ENCODE assay signal across 5 worm cellular contexts in the genomic region with DNA sequence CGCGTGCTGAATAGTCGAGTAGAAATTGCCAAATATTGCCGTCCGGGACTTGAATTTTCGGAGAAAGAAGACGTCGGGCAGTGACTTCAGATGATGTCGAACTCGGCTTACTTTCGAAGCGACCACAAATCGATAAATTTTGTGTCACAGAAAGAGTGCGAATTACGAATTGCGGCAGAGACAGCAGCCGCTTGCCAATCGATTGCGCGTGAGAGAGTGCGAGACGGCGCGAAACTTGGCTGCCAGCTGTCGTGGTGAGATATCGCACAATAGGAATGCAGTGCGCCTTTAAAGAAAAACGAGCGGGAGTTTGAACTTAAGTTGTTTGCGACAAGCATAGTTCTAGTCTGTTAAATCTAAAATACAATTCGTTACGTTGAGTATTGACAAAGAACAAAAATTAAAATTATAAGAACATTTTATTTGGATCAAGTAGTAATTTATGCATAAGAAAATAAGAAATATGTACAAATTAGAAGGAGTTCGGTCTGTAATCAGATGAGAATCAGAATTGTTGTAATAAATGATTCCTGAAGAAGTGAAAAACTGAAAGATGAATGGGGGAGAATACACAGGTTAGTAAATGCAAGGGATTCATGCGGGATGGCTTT.
TF ChIP-seq lines count a peak whose summit lies in the region.

Gene pir-2 (minus strand): TSS at position 218 of the 611 bp plus-strand sequence.

TF ChIP-seq in whole organism, L1 larva, 84 proteins besides CTCF, POLR2A, EP300 and RAD21 (continues in another document):
- TF ChIP-seq nhr-84 (tag; optimal IDR thresholded peaks at IDR 0.05; lab: Kevin White, UChicago): no peak
- peak; percentile 70 for TF ChIP-seq nhr-90 (tag; optimal IDR thresholded peaks at IDR 0.05; lab: Kevin White, UChicago; ENCODE audit: poor library complexity)
- TF ChIP-seq unc-62 (GFP tag; optimal IDR thresholded peaks at IDR 0.05; lab: Kevin White, UChicago): no peak
- TF ChIP-seq zip-4 (GFP tag; optimal IDR thresholded peaks at IDR 0.05; lab: Kevin White, UChicago): peak; percentile 48
- peak; percentile 84 for TF ChIP-seq C16A3.4 (tag; optimal IDR thresholded peaks at IDR 0.05; lab: Kevin White, UChicago)
- no peak for TF ChIP-seq pag-3 (tag; optimal IDR thresholded peaks at IDR 0.05; lab: Kevin White, UChicago; ENCODE audit: borderline replicate concordance, insufficient read depth)
- TF ChIP-seq lir-3 (tag; optimal IDR thresholded peaks at IDR 0.05; lab: Kevin White, UChicago; ENCODE audit: poor library complexity): peak; percentile 50
- no peak for TF ChIP-seq Y116A8C.19 (tag; optimal IDR thresholded peaks at IDR 0.05; lab: Kevin White, UChicago; ENCODE audit: borderline replicate concordance)
- TF ChIP-seq elt-3 (tag; optimal IDR thresholded peaks at IDR 0.05; lab: Kevin White, UChicago): peak in 1 of 6 experiments; percentile 43
- peak; percentile 85 for TF ChIP-seq nhr-85 (tag; lab: Kevin White, UChicago)
- peak; percentile 47 for TF ChIP-seq aha-1 (tag; optimal IDR thresholded peaks at IDR 0.05; lab: Kevin White, UChicago)
- peak; percentile 19 for TF ChIP-seq ceh-8 (GFP tag; optimal IDR thresholded peaks at IDR 0.05; lab: Kevin White, UChicago)
- TF ChIP-seq xbp-1 (tag; optimal IDR thresholded peaks at IDR 0.05; lab: Kevin White, UChicago): peak; percentile 79
- no peak for TF ChIP-seq sptf-1 (tag; optimal IDR thresholded peaks at IDR 0.05; lab: Kevin White, UChicago)
- TF ChIP-seq unc-30 (tag; optimal IDR thresholded peaks at IDR 0.05; lab: Kevin White, UChicago): no peak
- no peak for TF ChIP-seq tlp-1 (tag; optimal IDR thresholded peaks at IDR 0.05; lab: Kevin White, UChicago)

TF ChIP-seq in whole organism, L3 larva, 47 proteins besides CTCF, POLR2A, EP300 and RAD21 (continues in another document):
- TF ChIP-seq ceh-28 (tag; optimal IDR thresholded peaks at IDR 0.05; lab: Kevin White, UChicago) (peak; percentile 97), ztf-4 (tag; optimal IDR thresholded peaks at IDR 0.05; lab: Kevin White, UChicago) (no peak), R02D3.7 (tag; optimal IDR thresholded peaks at IDR 0.05; lab: Kevin White, UChicago) (peak; percentile 74), elt-2 (tag; optimal IDR thresholded peaks at IDR 0.05; lab: Kevin White, UChicago) (peak; percentile 48), nhr-23 (tag; optimal IDR thresholded peaks at IDR 0.05; lab: Kevin White, UChicago) (peak; percentile 89), lin-39 (tag; optimal IDR thresholded peaks at IDR 0.05; lab: Kevin White, UChicago) (peak; percentile 95), mdl-1 (tag; optimal IDR thresholded peaks at IDR 0.05; lab: Kevin White, UChicago) (no peak), nhr-28 (tag; optimal IDR thresholded peaks at IDR 0.05; lab: Kevin White, UChicago) (no peak), nhr-67 (tag; optimal IDR thresholded peaks at IDR 0.05; lab: Kevin White, UChicago) (no peak), nhr-25 (tag; optimal IDR thresholded peaks at IDR 0.05; lab: Kevin White, UChicago) (peak; percentile 85), elt-3 (tag; optimal IDR thresholded peaks at IDR 0.05; lab: Kevin White, UChicago) (no peak), pqm-1 (tag; optimal IDR thresholded peaks at IDR 0.05; lab: Kevin White, UChicago) (peak; percentile 40), aly-2 (tag; optimal IDR thresholded peaks at IDR 0.05; lab: Kevin White, UChicago) (no peak), pha-4 (tag; optimal IDR thresholded peaks at IDR 0.05; lab: Kevin White, UChicago) (peak; percentile 92), nhr-11 (tag; optimal IDR thresholded peaks at IDR 0.05; lab: Kevin White, UChicago) (no peak), ceh-9 (tag; optimal IDR thresholded peaks at IDR 0.05; lab: Kevin White, UChicago) (no peak), fos-1 (tag; optimal IDR thresholded peaks at IDR 0.05; lab: Kevin White, UChicago) (no peak), jun-1 (tag; optimal IDR thresholded peaks at IDR 0.05; lab: Kevin White, UChicago) (peak; percentile 20)

TF ChIP-seq in whole organism, early embryonic, 17 proteins besides CTCF, POLR2A, EP300 and RAD21:
- TF ChIP-seq F13C5.2 (tag; optimal IDR thresholded peaks at IDR 0.05; lab: Kevin White, UChicago) (no peak), pes-1 (GFP tag; IDR thresholded peaks at IDR 0.05; lab: Robert Waterston, UW) (peak; percentile 27; the same call in 1 of the 2 replicates), ceh-36 (tag; optimal IDR thresholded peaks at IDR 0.05; lab: Kevin White, UChicago) (no peak), sea-1 (GFP tag; conservative IDR thresholded peaks at IDR 0.05; lab: Robert Waterston, UW) (0 out of 2 replicates have a peak, but pooled peaks have one; percentile 39), hmg-4 (GFP tag; optimal IDR thresholded peaks at IDR 0.05; lab: Kevin White, UChicago) (peak; percentile 46), hnd-1 (tag; optimal IDR thresholded peaks at IDR 0.05; lab: Kevin White, UChicago) (no peak), tbx-11 (GFP tag; IDR thresholded peaks at IDR 0.05; lab: Robert Waterston, UW) (no peak), aly-1 (tag; optimal IDR thresholded peaks at IDR 0.05; lab: Kevin White, UChicago) (no peak), ama-1 (optimal IDR thresholded peaks at IDR 0.05; lab: Kevin White, UChicago) (no peak), B0310.2 (tag; optimal IDR thresholded peaks at IDR 0.05; lab: Kevin White, UChicago) (peak; percentile 23), flt-1 (GFP tag; IDR thresholded peaks at IDR 0.05; lab: Robert Waterston, UW) (no peak), scrt-1 (GFP tag; IDR thresholded peaks at IDR 0.05; lab: Robert Waterston, UW) (no peak), tra-4 (tag; optimal IDR thresholded peaks at IDR 0.05; lab: Kevin White, UChicago) (no peak), tbx-37 (GFP tag; conservative IDR thresholded peaks at IDR 0.05; lab: Robert Waterston, UW) (no peak), ets-7 (tag; optimal IDR thresholded peaks at IDR 0.05; lab: Kevin White, UChicago) (no peak), hmbx-1 (tag; optimal IDR thresholded peaks at IDR 0.05; lab: Kevin White, UChicago) (no peak), ceh-13 (GFP tag; optimal IDR thresholded peaks at IDR 0.05; lab: Kevin White, UChicago) (no peak)

TF ChIP-seq in whole organism, midembryonic, 9 proteins besides CTCF, POLR2A, EP300 and RAD21:
- TF ChIP-seq ztf-29 (GFP tag; IDR thresholded peaks at IDR 0.05; lab: Robert Waterston, UW) (no peak), T22C8.4 (GFP tag; IDR thresholded peaks at IDR 0.05; lab: Robert Waterston, UW) (peak; percentile 98), flt-1 (GFP tag; IDR thresholded peaks at IDR 0.05; lab: Robert Waterston, UW) (no peak), ztf-23 (GFP tag; IDR thresholded peaks at IDR 0.05; lab: Robert Waterston, UW) (peak; percentile 76), tab-1 (GFP tag; IDR thresholded peaks at IDR 0.05; lab: Robert Waterston, UW) (peak; percentile 13; the same call in 1 of the 2 replicates), cog-1 (tag; optimal IDR thresholded peaks at IDR 0.05; lab: Kevin White, UChicago) (peak; percentile 25)

TF ChIP-seq in whole organism, young adult, 124 proteins besides CTCF, POLR2A, EP300 and RAD21 (continues in another document):
- TF ChIP-seq madf-8 (GFP tag; conservative IDR thresholded peaks at IDR 0.05; lab: Robert Waterston, UW): peak; percentile 52
- TF ChIP-seq nhr-80 (tag; optimal IDR thresholded peaks at IDR 0.05; lab: Kevin White, UChicago): peak; percentile 22
- TF ChIP-seq snpc-1.3 (tag; optimal IDR thresholded peaks at IDR 0.05; lab: Kevin White, UChicago; ENCODE audit: insufficient read depth): no peak
- TF ChIP-seq hmg-20 (GFP tag; IDR thresholded peaks at IDR 0.05; lab: Robert Waterston, UW): no peak
- TF ChIP-seq B0019.2 (GFP tag; conservative IDR thresholded peaks at IDR 0.05; lab: Robert Waterston, UW): 0 out of 2 replicates have a peak, but pooled peaks have one; percentile 27
- TF ChIP-seq dpl-1 (GFP tag; optimal IDR thresholded peaks at IDR 0.05; lab: Kevin White, UChicago): peak; percentile 85
- TF ChIP-seq hmg-1.2 (GFP tag; IDR thresholded peaks at IDR 0.05; lab: Robert Waterston, UW): peak; percentile 57
- TF ChIP-seq F57C9.4 (tag; optimal IDR thresholded peaks at IDR 0.05; lab: Kevin White, UChicago): no peak
- TF ChIP-seq rcor-1 (GFP tag; IDR thresholded peaks at IDR 0.05; lab: Robert Waterston, UW): peak; percentile 43; the same call in 1 of the 2 replicates
- no peak for TF ChIP-seq nhr-27 (tag; optimal IDR thresholded peaks at IDR 0.05; lab: Kevin White, UChicago)
- peak; percentile 3 to 89 (median 19) for TF ChIP-seq lin-35 (GFP tag; optimal IDR thresholded peaks at IDR 0.05; lab: Kevin White, UChicago)
- TF ChIP-seq F39B2.1 (GFP tag; IDR thresholded peaks at IDR 0.05; lab: Robert Waterston, UW): no peak
- no peak for TF ChIP-seq snpc-4 (GFP tag; optimal IDR thresholded peaks at IDR 0.05; lab: Kevin White, UChicago)
- peak in 3 of 4 experiments; percentile 30 to 56 (median 53) for TF ChIP-seq snpc-4 (tag; optimal IDR thresholded peaks at IDR 0.05; lab: Kevin White, UChicago)
- peak; percentile 84 for TF ChIP-seq attf-5 (GFP tag; optimal IDR thresholded peaks at IDR 0.05; lab: Kevin White, UChicago)
- TF ChIP-seq chd-7 (tag; optimal IDR thresholded peaks at IDR 0.05; lab: Kevin White, UChicago): no peak
- peak; percentile 40 for TF ChIP-seq K12H6.12 (tag; optimal IDR thresholded peaks at IDR 0.05; lab: Kevin White, UChicago)
- peak; percentile 62 for TF ChIP-seq ekl-4 (GFP tag; IDR thresholded peaks at IDR 0.05; lab: Robert Waterston, UW)
- TF ChIP-seq ceh-91 (GFP tag; IDR thresholded peaks at IDR 0.05; lab: Robert Waterston, UW): peak; percentile 73
- 0 out of 2 replicates have a peak, but pooled peaks have one; percentile 36 for TF ChIP-seq aptf-2 (GFP tag; conservative IDR thresholded peaks at IDR 0.05; lab: Robert Waterston, UW)
- TF ChIP-seq attf-3 (GFP tag; conservative IDR thresholded peaks at IDR 0.05; lab: Robert Waterston, UW): peak; percentile 55; the same call in 1 of the 2 replicates
- TF ChIP-seq madf-6 (GFP tag; IDR thresholded peaks at IDR 0.05; lab: Robert Waterston, UW): peak; percentile 85
- peak; percentile 76 for TF ChIP-seq lin-40 (tag; optimal IDR thresholded peaks at IDR 0.05; lab: Kevin White, UChicago)
- no peak for TF ChIP-seq gei-17 (GFP tag; optimal IDR thresholded peaks at IDR 0.05; lab: Kevin White, UChicago)
- TF ChIP-seq ztf-6 (GFP tag; IDR thresholded peaks at IDR 0.05; lab: Robert Waterston, UW): no peak
- TF ChIP-seq lsy-27 (tag; optimal IDR thresholded peaks at IDR 0.05; lab: Kevin White, UChicago; ENCODE audit: borderline replicate concordance, insufficient read depth): no peak
- 0 out of 2 replicates have a peak, but pooled peaks have one; percentile 16 for TF ChIP-seq D2030.7 (GFP tag; IDR thresholded peaks at IDR 0.05; lab: Robert Waterston, UW)
- TF ChIP-seq F49E8.2 (tag; optimal IDR thresholded peaks at IDR 0.05; lab: Kevin White, UChicago; ENCODE audit: insufficient read depth): peak; percentile 29
- TF ChIP-seq zfh-2 (GFP tag; conservative IDR thresholded peaks at IDR 0.05; lab: Robert Waterston, UW): no peak; the same call in 1 of the 2 replicates
- TF ChIP-seq dox-1 (GFP tag; IDR thresholded peaks at IDR 0.05; lab: Robert Waterston, UW): peak; percentile 72
- no peak for TF ChIP-seq F37B4.10 (GFP tag; IDR thresholded peaks at IDR 0.05; lab: Robert Waterston, UW)
- TF ChIP-seq mcd-1 (GFP tag; IDR thresholded peaks at IDR 0.05; lab: Robert Waterston, UW): peak; percentile 80

Comparison
In these comparisons a context has a peak if more than half of its experiments do, and no peak if none do; other contexts are left out.
1. Of the 8 proteins assayed by ChIP-seq in both whole organism, young adult and whole organism, L1 larva: peak only in whole organism, young adult: none; only in whole organism, L1 larva: nhr-90 and unc-130; in both: dpl-1, efl-1, lin-35 and snpc-4; in neither: 2.